Worm (Caenorhabditis elegans) whole organism, L3 larva: ENCODE data around the gene grd-1.

Experiments used
- ama-1 ChIP-seq: fragments of 150-350 bp; optimal IDR thresholded peaks from 2 replicates; lab custom pipeline; 2018
- ceh-16 ChIP-seq: sonication (generic microtip); optimal IDR thresholded peaks from 2 replicates; lab custom pipeline; 2017; ENCODE audit warnings: missing biosample characterization, missing genetic modification characterization
- daf-12 ChIP-seq: fragments of 150-350 bp; optimal IDR thresholded peaks from 2 replicates; lab custom pipeline; 2014; ENCODE audit warnings: missing biosample characterization, missing genetic modification reagents, missing genetic modification characterization
- elt-2 ChIP-seq: sonication (generic microtip); optimal IDR thresholded peaks from 2 replicates; lab custom pipeline; 2016; ENCODE audit warnings: missing genetic modification reagents, mild to moderate bottlenecking, missing genetic modification characterization, missing compliant biosample characterization
- fkh-10 ChIP-seq: sonication (generic microtip); optimal IDR thresholded peaks from 2 replicates; lab custom pipeline; 2017; ENCODE audit warnings: missing biosample characterization, missing genetic modification reagents, missing genetic modification characterization
- mdl-1 ChIP-seq: fragments of 150-350 bp; optimal IDR thresholded peaks from 2 replicates; lab custom pipeline; 2014; ENCODE audit warnings: missing biosample characterization, missing genetic modification characterization
- nhr-23 ChIP-seq: fragments of 150-350 bp; optimal IDR thresholded peaks from 2 replicates; lab custom pipeline; 2014; ENCODE audit warnings: missing biosample characterization, missing genetic modification reagents, missing genetic modification characterization
- nhr-25 ChIP-seq: sonication (generic microtip); optimal IDR thresholded peaks from 2 replicates; lab custom pipeline; 2017; ENCODE audit warnings: missing biosample characterization, missing genetic modification characterization
- nhr-28 ChIP-seq: fragments of 150-350 bp; optimal IDR thresholded peaks from 2 replicates; lab custom pipeline; 2014; ENCODE audit warnings: missing biosample characterization, missing genetic modification characterization
- pqm-1 ChIP-seq: fragments of 150-350 bp; optimal IDR thresholded peaks from 2 replicates; lab custom pipeline; 2017; ENCODE audit warnings: missing biosample characterization, missing genetic modification characterization, inconsistent platforms
- tbx-2 ChIP-seq: sonication (generic microtip); optimal IDR thresholded peaks from 2 replicates; lab custom pipeline; 2016; ENCODE audit warnings: mild to moderate bottlenecking, missing genetic modification characterization, missing compliant biosample characterization
- unc-62 ChIP-seq: fragments of 150-350 bp; sonication (generic microtip); optimal IDR thresholded peaks from 4 replicates; lab custom pipeline; 2014; ENCODE audit warnings: missing biosample characterization, missing genetic modification reagents, missing genetic modification characterization

- TF ChIP-seq nhr-23 (tag; lab: Kevin White, UChicago) = no peak
- TF ChIP-seq fkh-10 (GFP tag; lab: Kevin White, UChicago) = no peak
- no peak for TF ChIP-seq tbx-2 (tag; lab: Kevin White, UChicago)
- no peak for TF ChIP-seq mdl-1 (tag; lab: Kevin White, UChicago)
- no peak for TF ChIP-seq nhr-25 (tag; lab: Kevin White, UChicago)
- no peak for TF ChIP-seq unc-62
- TF ChIP-seq nhr-28 (tag; lab: Kevin White, UChicago) = no peak
- no peak for TF ChIP-seq ceh-16
- TF ChIP-seq elt-2 (tag; lab: Kevin White, UChicago) = no peak
- TF ChIP-seq ama-1 (lab: Kevin White, UChicago) = no peak
- TF ChIP-seq daf-12 (tag; lab: Kevin White, UChicago) = no peak
- no peak for TF ChIP-seq pqm-1 (tag; lab: Kevin White, UChicago)
These were observed 32.7 kb upstream of the grd-1 start, which contains the start of gene W04G3.12 for ce11 chrX:11076491-11076890.
